Worm (Caenorhabditis elegans): Measurements from ENCODE around the gene B0035.18.
A peak's percentile ranks its signal among the peaks of the same experiment; 100 is the strongest.

The B0035.18 gene

DNA sequence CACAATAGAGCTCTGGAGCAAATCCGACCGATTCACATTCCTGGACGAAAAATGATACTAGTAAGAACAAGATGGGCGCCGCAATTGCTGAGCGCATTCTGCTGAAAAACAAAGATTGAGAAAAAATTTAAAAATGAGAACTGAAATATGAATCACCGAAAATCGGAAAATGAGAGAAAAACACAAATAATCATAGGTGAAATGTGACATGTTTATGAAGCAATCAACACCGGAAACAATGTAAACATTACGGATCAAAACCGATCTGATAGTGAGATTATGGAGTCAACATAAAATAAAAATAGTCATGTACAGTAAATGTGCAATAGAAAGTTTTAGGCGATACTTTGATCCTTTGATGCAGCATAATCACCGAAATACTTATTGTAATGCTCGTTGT lies 6.2 kb upstream of the B0035.18 start, which contains the start of gene dnj-2 (continued):
- no peak for TF ChIP-seq gei-8 (GFP tag; optimal IDR thresholded peaks at IDR 0.05)
- TF ChIP-seq dmd-6 (GFP tag; IDR thresholded peaks at IDR 0.05) = no peak
- no peak for TF ChIP-seq nhr-6 (tag; optimal IDR thresholded peaks at IDR 0.05)
- TF ChIP-seq mxl-3 (GFP tag; optimal IDR thresholded peaks at IDR 0.05) = no peak
- no peak for TF ChIP-seq F26F4.8 (GFP tag; conservative IDR thresholded peaks at IDR 0.05)

DNA sequence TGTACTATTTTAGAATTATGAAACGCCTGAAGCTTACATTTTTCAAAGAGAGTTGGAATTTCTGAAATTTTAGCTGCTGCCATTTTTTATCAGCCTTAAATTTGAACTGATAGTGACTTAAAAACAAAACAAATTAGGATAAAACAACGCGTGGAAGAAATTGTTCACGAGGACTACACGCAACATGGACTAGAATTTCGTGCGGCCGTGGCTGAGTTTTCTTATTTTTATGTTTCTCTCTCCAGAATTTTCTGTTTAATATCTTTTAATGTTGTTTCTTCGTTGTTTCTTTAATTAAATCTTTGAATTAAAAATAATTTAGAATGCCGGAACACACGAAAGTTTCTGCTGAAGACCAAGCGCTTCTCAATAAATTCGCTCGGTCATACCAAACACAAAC lies 5.2 kb upstream of the B0035.18 start, which contains the start of the genes B0035.3, B0035.22 and pfd-4:
Gene B0035.3 (minus strand): TSS at position 114 of the 400 bp plus-strand sequence.
Gene B0035.22 (plus strand): TSS at position 269 of the 400 bp plus-strand sequence.
Gene pfd-4 (plus strand): TSS at position 323 of the 400 bp plus-strand sequence.
- TF ChIP-seq mes-2 (tag; optimal IDR thresholded peaks at IDR 0.05; ENCODE audit: poor library complexity, severe bottlenecking) (peak; percentile 97), lin-38 (GFP tag; IDR thresholded peaks at IDR 0.05) (peak; percentile 43), lin-1 (GFP tag; IDR thresholded peaks at IDR 0.05) (no peak), unc-130 (GFP tag; optimal IDR thresholded peaks at IDR 0.05) (peak; percentile 74), duxl-1 (tag; optimal IDR thresholded peaks at IDR 0.05; ENCODE audit: poor library complexity) (no peak), tag-97 (GFP tag; IDR thresholded peaks at IDR 0.05) (no peak), lsy-2 (tag; optimal IDR thresholded peaks at IDR 0.05) (peak in 1 of 2 experiments; percentile 80), rbr-2 (tag; optimal IDR thresholded peaks at IDR 0.05) (peak; percentile 29), hlh-30 (tag; optimal IDR thresholded peaks at IDR 0.05; ENCODE audit: insufficient read depth) (peak; percentile 32), mep-1 (tag; optimal IDR thresholded peaks at IDR 0.05) (peak; percentile 46), dpl-1 (GFP tag; optimal IDR thresholded peaks at IDR 0.05) (peak; percentile 59), gei-8 (GFP tag; optimal IDR thresholded peaks at IDR 0.05) (no peak), dmd-6 (GFP tag; IDR thresholded peaks at IDR 0.05) (peak; percentile 23; the same call in 1 of the 2 replicates), hif-1 (tag; optimal IDR thresholded peaks at IDR 0.05) (peak in 1 of 2 experiments; percentile 72), daf-16 (GFP tag; optimal IDR thresholded peaks at IDR 0.05) (no peak), daf-16 (tag; optimal IDR thresholded peaks at IDR 0.05) (peak; percentile 62), madf-9 (GFP tag; conservative IDR thresholded peaks at IDR 0.05) (no peak), dve-1 (tag; optimal IDR thresholded peaks at IDR 0.05; ENCODE audit: insufficient read depth) (peak; percentile 63)

DNA sequence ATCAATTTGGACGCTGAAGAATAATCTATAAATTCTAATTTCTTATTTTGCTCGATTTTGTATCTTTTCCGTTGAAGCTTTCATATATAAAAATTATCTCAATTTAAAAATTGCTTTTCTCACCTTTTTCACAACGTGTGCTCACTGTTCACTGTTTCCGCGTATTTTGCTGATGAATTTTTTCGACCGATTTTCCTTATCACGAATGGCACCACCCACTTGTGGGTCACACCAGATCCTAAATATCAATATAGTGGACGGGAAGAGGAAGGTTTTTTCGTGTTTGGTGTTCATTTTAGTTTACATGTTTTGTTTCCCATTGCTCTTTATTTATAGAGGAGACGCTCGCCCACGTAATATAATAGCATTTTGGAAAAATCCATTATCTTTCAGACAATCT lies 4.4 kb upstream of the B0035.18 start:
- TF ChIP-seq dmd-8 (GFP tag; IDR thresholded peaks at IDR 0.05) = no peak
- no peak for TF ChIP-seq F26F4.8 (GFP tag; conservative IDR thresholded peaks at IDR 0.05)
- no peak for TF ChIP-seq ceh-82 (tag; optimal IDR thresholded peaks at IDR 0.05)
- TF ChIP-seq F37D6.2 (tag; optimal IDR thresholded peaks at IDR 0.05) = no peak
- TF ChIP-seq tag-97 (GFP tag; IDR thresholded peaks at IDR 0.05) = no peak
- no peak for TF ChIP-seq mes-2 (tag; optimal IDR thresholded peaks at IDR 0.05; ENCODE audit: poor library complexity, severe bottlenecking)
- TF ChIP-seq unc-62 (GFP tag; optimal IDR thresholded peaks at IDR 0.05 in 1 of 2) = no peak
- TF ChIP-seq unc-62 (tag; optimal IDR thresholded peaks at IDR 0.05) = no peak
- TF ChIP-seq zag-1 (tag; optimal IDR thresholded peaks at IDR 0.05) = no peak
- no peak for TF ChIP-seq jun-1 (tag; optimal IDR thresholded peaks at IDR 0.05)
- TF ChIP-seq F49E8.2 (tag; optimal IDR thresholded peaks at IDR 0.05; ENCODE audit: borderline replicate concordance) = no peak
- no peak for TF ChIP-seq zip-11 (GFP tag; IDR thresholded peaks at IDR 0.05)
- TF ChIP-seq Y105C5A.15 (GFP tag; IDR thresholded peaks at IDR 0.05) = no peak
- TF ChIP-seq dpl-1 (GFP tag; optimal IDR thresholded peaks at IDR 0.05) = no peak
- no peak for TF ChIP-seq hlh-30 (tag; optimal IDR thresholded peaks at IDR 0.05; ENCODE audit: insufficient read depth)

- TF ChIP-seq ztf-11 (tag; optimal IDR thresholded peaks at IDR 0.05) (no peak), unc-130 (GFP tag; optimal IDR thresholded peaks at IDR 0.05) (no peak), madf-9 (GFP tag; conservative IDR thresholded peaks at IDR 0.05) (no peak), dmd-9 (GFP tag; IDR thresholded peaks at IDR 0.05) (no peak), pha-4 (GFP tag; IDR thresholded peaks at IDR 0.05) (no peak), pha-4 (tag; optimal IDR thresholded peaks at IDR 0.05) (no peak), zip-11 (GFP tag; IDR thresholded peaks at IDR 0.05) (no peak), F26F4.8 (GFP tag; conservative IDR thresholded peaks at IDR 0.05) (no peak), daf-19 (GFP tag; conservative IDR thresholded peaks at IDR 0.05) (no peak), ces-1 (GFP tag; optimal IDR thresholded peaks at IDR 0.05) (no peak), spr-1 (tag; optimal IDR thresholded peaks at IDR 0.05) (no peak), nhr-42 (GFP tag; IDR thresholded peaks at IDR 0.05) (no peak), nhr-77 (tag; optimal IDR thresholded peaks at IDR 0.05) (no peak), D1046.2 (GFP tag; IDR thresholded peaks at IDR 0.05) (no peak), lsy-2 (tag; optimal IDR thresholded peaks at IDR 0.05) (no peak), spr-3 (GFP tag; optimal IDR thresholded peaks at IDR 0.05) (no peak), unc-62 (GFP tag; optimal IDR thresholded peaks at IDR 0.05 in 1 of 2) (no peak), unc-62 (tag; optimal IDR thresholded peaks at IDR 0.05) (no peak), lin-29 (GFP tag; IDR thresholded peaks at IDR 0.05) (no peak), aly-2 (tag; optimal IDR thresholded peaks at IDR 0.05) (no peak), mdt-29 (GFP tag; IDR thresholded peaks at IDR 0.05) (no peak), dpl-1 (GFP tag; optimal IDR thresholded peaks at IDR 0.05) (no peak)
Observed at ce11 chrIV:11316106-11316505, 4.0 kb upstream of the B0035.18 start.
